Worm (Caenorhabditis elegans): ENCODE results near the gene del-7.

Gene del-7

DNA sequence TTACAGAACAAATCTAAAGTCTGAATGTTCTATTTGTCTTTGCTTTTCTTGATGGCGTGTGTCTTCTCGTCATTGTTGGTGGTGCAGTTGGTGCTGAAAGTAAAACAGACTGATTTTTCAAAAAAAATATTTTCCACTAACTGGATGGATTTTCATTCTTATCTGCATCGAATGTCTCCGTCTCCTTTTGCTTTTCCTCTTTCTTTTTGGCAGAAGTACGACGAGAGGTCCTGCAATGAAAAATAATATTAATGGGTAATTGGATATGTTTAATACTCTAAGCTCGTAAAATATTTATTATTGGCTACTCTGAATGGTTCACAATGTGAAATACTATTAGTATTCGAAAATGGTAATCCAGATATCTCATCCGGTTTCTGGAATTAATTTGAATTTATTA is at the start of gene del-7:
del-7 (plus strand) TSS at position 301 of the 400 bp plus-strand sequence.
- TF ChIP-seq ceh-13 (GFP tag; optimal IDR thresholded peaks at IDR 0.05) (no peak), ets-7 (tag; optimal IDR thresholded peaks at IDR 0.05) (no peak), B0310.2 (tag; optimal IDR thresholded peaks at IDR 0.05) (no peak), pes-1 (GFP tag; IDR thresholded peaks at IDR 0.05) (no peak), hmg-4 (GFP tag; optimal IDR thresholded peaks at IDR 0.05) (no peak), scrt-1 (GFP tag; IDR thresholded peaks at IDR 0.05) (no peak), aly-1 (tag; optimal IDR thresholded peaks at IDR 0.05) (no peak), hmbx-1 (tag; optimal IDR thresholded peaks at IDR 0.05) (no peak), sea-1 (GFP tag; conservative IDR thresholded peaks at IDR 0.05) (no peak), tbx-11 (GFP tag; IDR thresholded peaks at IDR 0.05) (no peak), ceh-36 (tag; optimal IDR thresholded peaks at IDR 0.05) (no peak), ama-1 (optimal IDR thresholded peaks at IDR 0.05) (no peak)

- TF ChIP-seq flt-1 (GFP tag; IDR thresholded peaks at IDR 0.05) (no peak), ets-7 (tag; optimal IDR thresholded peaks at IDR 0.05) (no peak), tbx-11 (GFP tag; IDR thresholded peaks at IDR 0.05) (no peak), tra-4 (tag; optimal IDR thresholded peaks at IDR 0.05) (no peak), ceh-36 (tag; optimal IDR thresholded peaks at IDR 0.05) (no peak), pes-1 (GFP tag; IDR thresholded peaks at IDR 0.05) (no peak), tbx-37 (GFP tag; conservative IDR thresholded peaks at IDR 0.05) (no peak), hmbx-1 (tag; optimal IDR thresholded peaks at IDR 0.05) (no peak), hmg-4 (GFP tag; optimal IDR thresholded peaks at IDR 0.05) (no peak), ama-1 (optimal IDR thresholded peaks at IDR 0.05) (no peak), B0310.2 (tag; optimal IDR thresholded peaks at IDR 0.05) (no peak), sea-1 (GFP tag; conservative IDR thresholded peaks at IDR 0.05) (no peak), hnd-1 (tag; optimal IDR thresholded peaks at IDR 0.05) (no peak), aly-1 (tag; optimal IDR thresholded peaks at IDR 0.05) (no peak), F13C5.2 (tag; optimal IDR thresholded peaks at IDR 0.05) (no peak), ceh-13 (GFP tag; optimal IDR thresholded peaks at IDR 0.05) (no peak), scrt-1 (GFP tag; IDR thresholded peaks at IDR 0.05) (no peak)
These were observed 49.4 kb upstream of the del-7 start, which contains the start of gene nhr-8 for ce11 chrIV:7710824-7711223. Gene nhr-8, plus strand, starts transcription at chrIV:7710983.

ce11 chrIV:7712252-7712651 is 48.0 kb upstream of the del-7 start:
- no peak for TF ChIP-seq tra-4 (tag; optimal IDR thresholded peaks at IDR 0.05)
- no peak for TF ChIP-seq ceh-36 (tag; optimal IDR thresholded peaks at IDR 0.05)
- no peak for TF ChIP-seq ets-7 (tag; optimal IDR thresholded peaks at IDR 0.05)
- TF ChIP-seq F13C5.2 (tag; optimal IDR thresholded peaks at IDR 0.05): no peak
- no peak for TF ChIP-seq tbx-11 (GFP tag; IDR thresholded peaks at IDR 0.05)
- no peak for TF ChIP-seq hmg-4 (GFP tag; optimal IDR thresholded peaks at IDR 0.05)
- no peak for TF ChIP-seq hnd-1 (tag; optimal IDR thresholded peaks at IDR 0.05)
- TF ChIP-seq aly-1 (tag; optimal IDR thresholded peaks at IDR 0.05): no peak

ce11 chrIV:7717916-7718315 is 42.3 kb upstream of the del-7 start, which contains the start of gene F33D4.6:
Gene F33D4.6, minus strand, starts transcription at chrIV:7718016.
- no peak for TF ChIP-seq pes-1 (GFP tag; IDR thresholded peaks at IDR 0.05)
- TF ChIP-seq hmg-4 (GFP tag; optimal IDR thresholded peaks at IDR 0.05): no peak
- no peak for TF ChIP-seq hnd-1 (tag; optimal IDR thresholded peaks at IDR 0.05)
- no peak for TF ChIP-seq tbx-37 (GFP tag; conservative IDR thresholded peaks at IDR 0.05)
- no peak for TF ChIP-seq ets-7 (tag; optimal IDR thresholded peaks at IDR 0.05)
- TF ChIP-seq scrt-1 (GFP tag; IDR thresholded peaks at IDR 0.05): no peak
- TF ChIP-seq hmbx-1 (tag; optimal IDR thresholded peaks at IDR 0.05): no peak
- no peak for TF ChIP-seq flt-1 (GFP tag; IDR thresholded peaks at IDR 0.05)
- no peak for TF ChIP-seq tbx-11 (GFP tag; IDR thresholded peaks at IDR 0.05)
- no peak for TF ChIP-seq B0310.2 (tag; optimal IDR thresholded peaks at IDR 0.05)
- TF ChIP-seq sea-1 (GFP tag; conservative IDR thresholded peaks at IDR 0.05): no peak
- TF ChIP-seq ceh-13 (GFP tag; optimal IDR thresholded peaks at IDR 0.05): no peak
- TF ChIP-seq tra-4 (tag; optimal IDR thresholded peaks at IDR 0.05): no peak
- TF ChIP-seq ama-1 (optimal IDR thresholded peaks at IDR 0.05): no peak
- TF ChIP-seq F13C5.2 (tag; optimal IDR thresholded peaks at IDR 0.05): no peak
- no peak for TF ChIP-seq aly-1 (tag; optimal IDR thresholded peaks at IDR 0.05)
- no peak for TF ChIP-seq ceh-36 (tag; optimal IDR thresholded peaks at IDR 0.05)

DNA sequence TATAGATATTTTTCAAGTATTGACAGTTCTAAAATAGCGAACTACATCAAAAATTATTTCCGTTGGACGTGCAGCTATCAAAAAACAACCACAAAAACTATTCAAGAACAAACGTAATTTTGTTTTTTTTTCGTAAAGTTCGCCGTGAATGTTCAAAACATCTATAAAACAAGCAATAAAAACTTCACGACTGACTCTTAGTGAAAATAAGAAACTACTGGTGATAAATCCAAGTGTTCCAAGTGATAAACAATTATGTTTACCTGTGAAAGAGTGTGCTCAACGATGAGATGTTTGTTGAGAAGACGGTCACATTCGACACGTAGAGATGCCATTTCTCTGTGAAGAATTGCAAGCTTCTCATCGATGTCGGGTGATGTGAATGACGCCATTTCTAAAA is 37.4 kb upstream of the del-7 start, which contains the start of gene C50F7.6:
C50F7.6 (minus strand) TSS at position 394 of the 400 bp plus-strand sequence.
- TF ChIP-seq ama-1 (optimal IDR thresholded peaks at IDR 0.05) (no peak), sea-1 (GFP tag; conservative IDR thresholded peaks at IDR 0.05) (no peak)

- TF ChIP-seq hnd-1 (tag; optimal IDR thresholded peaks at IDR 0.05): no peak
- no peak for TF ChIP-seq sea-1 (GFP tag; conservative IDR thresholded peaks at IDR 0.05)
- no peak for TF ChIP-seq tbx-11 (GFP tag; IDR thresholded peaks at IDR 0.05)
- no peak for TF ChIP-seq aly-1 (tag; optimal IDR thresholded peaks at IDR 0.05)
These were observed 36.7 kb upstream of the del-7 start for ce11 chrIV:7723555-7723954.

- TF ChIP-seq F13C5.2 (tag; optimal IDR thresholded peaks at IDR 0.05): no peak
- TF ChIP-seq flt-1 (GFP tag; IDR thresholded peaks at IDR 0.05): no peak
- no peak for TF ChIP-seq sea-1 (GFP tag; conservative IDR thresholded peaks at IDR 0.05)
- TF ChIP-seq B0310.2 (tag; optimal IDR thresholded peaks at IDR 0.05): no peak
- no peak for TF ChIP-seq ama-1 (optimal IDR thresholded peaks at IDR 0.05)
- TF ChIP-seq tra-4 (tag; optimal IDR thresholded peaks at IDR 0.05): no peak
- TF ChIP-seq hmg-4 (GFP tag; optimal IDR thresholded peaks at IDR 0.05): no peak
- TF ChIP-seq ets-7 (tag; optimal IDR thresholded peaks at IDR 0.05): no peak
- TF ChIP-seq scrt-1 (GFP tag; IDR thresholded peaks at IDR 0.05): no peak
- no peak for TF ChIP-seq pes-1 (GFP tag; IDR thresholded peaks at IDR 0.05)
- TF ChIP-seq hnd-1 (tag; optimal IDR thresholded peaks at IDR 0.05): no peak
- TF ChIP-seq tbx-37 (GFP tag; conservative IDR thresholded peaks at IDR 0.05): no peak
- TF ChIP-seq ceh-36 (tag; optimal IDR thresholded peaks at IDR 0.05): no peak
- TF ChIP-seq aly-1 (tag; optimal IDR thresholded peaks at IDR 0.05): no peak
- TF ChIP-seq ceh-13 (GFP tag; optimal IDR thresholded peaks at IDR 0.05): no peak
- no peak for TF ChIP-seq hmbx-1 (tag; optimal IDR thresholded peaks at IDR 0.05)
- TF ChIP-seq tbx-11 (GFP tag; IDR thresholded peaks at IDR 0.05): no peak
These were observed 35.3 kb upstream of the del-7 start for ce11 chrIV:7724912-7725311.

DNA sequence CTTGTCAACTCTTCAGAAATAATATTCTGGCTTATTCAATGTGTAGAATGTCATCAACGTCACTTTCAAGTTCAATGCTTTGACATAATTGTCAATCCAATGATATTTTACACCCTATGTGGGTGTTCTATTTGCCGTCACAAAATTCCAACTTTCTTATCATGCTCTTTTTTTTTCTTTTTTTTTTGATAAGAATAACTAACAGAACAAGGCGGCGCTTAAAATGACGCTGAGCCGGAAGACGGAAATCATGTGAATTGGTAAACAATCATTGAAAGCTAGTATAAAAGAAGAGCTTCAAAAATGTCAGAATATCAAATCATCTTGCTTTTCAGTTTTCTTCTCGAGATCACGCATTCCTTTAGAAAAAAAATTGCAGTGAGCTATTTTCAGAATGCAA is 33.9 kb upstream of the del-7 start, which contains the start of gene C50F7.5:
C50F7.5 (plus strand) TSS at position 395 of the 400 bp plus-strand sequence.
- TF ChIP-seq tbx-37 (GFP tag; conservative IDR thresholded peaks at IDR 0.05) (no peak), pes-1 (GFP tag; IDR thresholded peaks at IDR 0.05) (no peak), F13C5.2 (tag; optimal IDR thresholded peaks at IDR 0.05) (no peak), flt-1 (GFP tag; IDR thresholded peaks at IDR 0.05) (no peak), ceh-13 (GFP tag; optimal IDR thresholded peaks at IDR 0.05) (no peak), ets-7 (tag; optimal IDR thresholded peaks at IDR 0.05) (no peak), tbx-11 (GFP tag; IDR thresholded peaks at IDR 0.05) (no peak), aly-1 (tag; optimal IDR thresholded peaks at IDR 0.05) (no peak), sea-1 (GFP tag; conservative IDR thresholded peaks at IDR 0.05) (no peak), tra-4 (tag; optimal IDR thresholded peaks at IDR 0.05) (no peak), hnd-1 (tag; optimal IDR thresholded peaks at IDR 0.05) (no peak), hmbx-1 (tag; optimal IDR thresholded peaks at IDR 0.05) (no peak), B0310.2 (tag; optimal IDR thresholded peaks at IDR 0.05) (no peak), ceh-36 (tag; optimal IDR thresholded peaks at IDR 0.05) (no peak), ama-1 (optimal IDR thresholded peaks at IDR 0.05) (no peak), hmg-4 (GFP tag; optimal IDR thresholded peaks at IDR 0.05) (no peak), scrt-1 (GFP tag; IDR thresholded peaks at IDR 0.05) (no peak)

Data from whole organism, early embryonic.